Worm (Caenorhabditis elegans) whole organism, L3 larva: ENCODE results near the gene D1025.1.

ENCODE experiments used
- R02D3.7 ChIP-seq: fragments of 150-350 bp; optimal IDR thresholded peaks from 2 replicates; lab custom pipeline; 2014; ENCODE audit warnings: missing biosample characterization, missing genetic modification characterization
- ZK546.5 ChIP-seq: sonication (generic microtip); optimal IDR thresholded peaks from 2 replicates; lab custom pipeline; 2017; ENCODE audit warnings: missing biosample characterization, missing genetic modification characterization
- aly-2 ChIP-seq: fragments of 150-350 bp; optimal IDR thresholded peaks from 2 replicates; lab custom pipeline; 2014; ENCODE audit warnings: missing biosample characterization, missing genetic modification characterization
- ama-1 ChIP-seq: fragments of 150-350 bp; optimal IDR thresholded peaks from 2 replicates; lab custom pipeline; 2018
- ceh-16 ChIP-seq: sonication (generic microtip); optimal IDR thresholded peaks from 2 replicates; lab custom pipeline; 2017; ENCODE audit warnings: missing biosample characterization, missing genetic modification characterization
- ceh-28 ChIP-seq: fragments of 150-350 bp; optimal IDR thresholded peaks from 2 replicates; lab custom pipeline; 2014; ENCODE audit warnings: missing biosample characterization, missing genetic modification reagents, missing genetic modification characterization
- ceh-82 ChIP-seq: fragments of 150-350 bp; optimal IDR thresholded peaks from 2 replicates; lab custom pipeline; 2014; ENCODE audit warnings: missing biosample characterization, missing genetic modification characterization
- daf-12 ChIP-seq: fragments of 150-350 bp; optimal IDR thresholded peaks from 2 replicates; lab custom pipeline; 2014; ENCODE audit warnings: missing biosample characterization, missing genetic modification reagents, missing genetic modification characterization
- egl-27 ChIP-seq: sonication (generic microtip); optimal IDR thresholded peaks from 4 replicates; lab custom pipeline; 2017; ENCODE audit warnings: missing biosample characterization, missing genetic modification reagents, missing genetic modification characterization
- egl-5 ChIP-seq: fragments of 150-350 bp; optimal IDR thresholded peaks from 2 replicates; lab custom pipeline; 2017; ENCODE audit warnings: missing biosample characterization, missing genetic modification reagents, missing genetic modification characterization, inconsistent platforms
- elt-1 ChIP-seq: fragments of 150-350 bp; optimal IDR thresholded peaks from 2 replicates; lab custom pipeline; 2014; ENCODE audit warnings: missing biosample characterization, missing genetic modification characterization
- elt-2 ChIP-seq: sonication (generic microtip); optimal IDR thresholded peaks from 2 replicates; lab custom pipeline; 2016; ENCODE audit warnings: missing genetic modification reagents, mild to moderate bottlenecking, missing genetic modification characterization, missing compliant biosample characterization
- elt-3 ChIP-seq, 3 experiments: fragments of 150-350 bp in 1 of 3; sonication (generic microtip) in 2 of 3; optimal IDR thresholded peaks; 2 replicates in 2 of 3; 4 replicates in 1 of 3; lab custom pipeline; 2014 to 2017; ENCODE audit warnings: missing biosample characterization in 3 of 3, missing genetic modification characterization in 3 of 3
- eor-1 ChIP-seq, 2 experiments: fragments of 150-350 bp; optimal IDR thresholded peaks; 2 replicates each; lab custom pipeline; 2014 to 2018; ENCODE audit warnings: missing biosample characterization in 2 of 2, missing genetic modification characterization in 2 of 2
- fkh-10 ChIP-seq: sonication (generic microtip); optimal IDR thresholded peaks from 2 replicates; lab custom pipeline; 2017; ENCODE audit warnings: missing biosample characterization, missing genetic modification reagents, missing genetic modification characterization
- fkh-2 ChIP-seq: fragments of 150-350 bp; optimal IDR thresholded peaks from 2 replicates; lab custom pipeline; 2014; ENCODE audit warnings: missing biosample characterization, missing genetic modification reagents, missing genetic modification characterization
- fos-1 ChIP-seq: fragments of 150-350 bp; optimal IDR thresholded peaks from 2 replicates; lab custom pipeline; 2014; ENCODE audit warnings: missing biosample characterization, missing genetic modification characterization
- hmg-11 ChIP-seq: sonication (generic microtip); optimal IDR thresholded peaks from 2 replicates; lab custom pipeline; 2016; ENCODE audit warnings: missing genetic modification characterization, missing compliant biosample characterization
- jun-1 ChIP-seq: fragments of 150-350 bp; optimal IDR thresholded peaks from 2 replicates; lab custom pipeline; 2014; ENCODE audit warnings: missing biosample characterization, missing genetic modification reagents, missing genetic modification characterization
- lin-15B ChIP-seq: fragments of 150-350 bp; optimal IDR thresholded peaks from 2 replicates; lab custom pipeline; 2014; ENCODE audit warnings: missing biosample characterization, missing genetic modification characterization
- lin-39 ChIP-seq: fragments of 150-350 bp; optimal IDR thresholded peaks from 2 replicates; lab custom pipeline; 2018; ENCODE audit warnings: missing biosample characterization, missing genetic modification reagents, missing genetic modification characterization
- lsy-12 ChIP-seq: sonication (generic microtip); optimal IDR thresholded peaks from 2 replicates; lab custom pipeline; 2016; ENCODE audit warnings: mild to moderate bottlenecking, missing genetic modification characterization, missing compliant biosample characterization
- mdl-1 ChIP-seq: fragments of 150-350 bp; optimal IDR thresholded peaks from 2 replicates; lab custom pipeline; 2014; ENCODE audit warnings: missing biosample characterization, missing genetic modification characterization
- mml-1 ChIP-seq: fragments of 150-350 bp; sonication (generic microtip); optimal IDR thresholded peaks from 3 replicates; lab custom pipeline; 2014; ENCODE audit warnings: missing biosample characterization, missing genetic modification characterization
- nfya-1 ChIP-seq: sonication (generic microtip); optimal IDR thresholded peaks from 2 replicates; lab custom pipeline; 2017; ENCODE audit warnings: missing genetic modification characterization, mild to moderate bottlenecking, missing compliant biosample characterization, antibody characterized with exemption, moderate library complexity; ENCODE audit not compliant: insufficient read depth
- nhr-11 ChIP-seq: fragments of 150-350 bp; optimal IDR thresholded peaks from 2 replicates; lab custom pipeline; 2014; ENCODE audit warnings: missing biosample characterization, missing genetic modification characterization
- nhr-12 ChIP-seq: fragments of 150-350 bp; optimal IDR thresholded peaks from 2 replicates; lab custom pipeline; 2014; ENCODE audit warnings: missing biosample characterization, missing genetic modification characterization
- nhr-23 ChIP-seq: fragments of 150-350 bp; optimal IDR thresholded peaks from 2 replicates; lab custom pipeline; 2014; ENCODE audit warnings: missing biosample characterization, missing genetic modification reagents, missing genetic modification characterization
- nhr-237 ChIP-seq: fragments of 150-350 bp; optimal IDR thresholded peaks from 2 replicates; lab custom pipeline; 2014; ENCODE audit warnings: missing biosample characterization, missing genetic modification characterization
- nhr-25 ChIP-seq: sonication (generic microtip); optimal IDR thresholded peaks from 2 replicates; lab custom pipeline; 2017; ENCODE audit warnings: missing biosample characterization, missing genetic modification characterization
- nhr-28 ChIP-seq: fragments of 150-350 bp; optimal IDR thresholded peaks from 2 replicates; lab custom pipeline; 2014; ENCODE audit warnings: missing biosample characterization, missing genetic modification characterization
- nhr-43 ChIP-seq: sonication (generic microtip); optimal IDR thresholded peaks from 2 replicates; lab custom pipeline; 2016; ENCODE audit warnings: mild to moderate bottlenecking, missing genetic modification characterization, missing compliant biosample characterization; ENCODE audit not compliant: poor library complexity, severe bottlenecking
- nhr-77 ChIP-seq: fragments of 150-350 bp; optimal IDR thresholded peaks from 2 replicates; lab custom pipeline; 2014; ENCODE audit warnings: missing biosample characterization, missing genetic modification characterization
- pha-4 ChIP-seq: fragments of 150-350 bp; optimal IDR thresholded peaks from 2 replicates; lab custom pipeline; 2014; ENCODE audit warnings: missing biosample characterization, missing genetic modification reagents, missing genetic modification characterization
- pqm-1 ChIP-seq: fragments of 150-350 bp; optimal IDR thresholded peaks from 2 replicates; lab custom pipeline; 2017; ENCODE audit warnings: missing biosample characterization, missing genetic modification characterization, inconsistent platforms
- sea-2 ChIP-seq: fragments of 150-350 bp; sonication (generic microtip); optimal IDR thresholded peaks from 4 replicates; lab custom pipeline; 2014; ENCODE audit warnings: missing biosample characterization, missing genetic modification reagents, missing genetic modification characterization
- skn-1 ChIP-seq: fragments of 150-350 bp; optimal IDR thresholded peaks from 2 replicates; lab custom pipeline; 2014; ENCODE audit warnings: missing biosample characterization, missing genetic modification characterization
- snpc-4 ChIP-seq: fragments of 150-350 bp; optimal IDR thresholded peaks from 2 replicates; lab custom pipeline; 2014; ENCODE audit warnings: missing biosample characterization, missing genetic modification characterization
- tbx-2 ChIP-seq: sonication (generic microtip); optimal IDR thresholded peaks from 2 replicates; lab custom pipeline; 2016; ENCODE audit warnings: mild to moderate bottlenecking, missing genetic modification characterization, missing compliant biosample characterization
- unc-39 ChIP-seq: sonication (generic microtip); optimal IDR thresholded peaks from 4 replicates; lab custom pipeline; 2017; ENCODE audit warnings: missing biosample characterization, missing genetic modification characterization
- unc-62 ChIP-seq: fragments of 150-350 bp; sonication (generic microtip); optimal IDR thresholded peaks from 4 replicates; lab custom pipeline; 2014; ENCODE audit warnings: missing biosample characterization, missing genetic modification reagents, missing genetic modification characterization
- zag-1 ChIP-seq: fragments of 150-350 bp; optimal IDR thresholded peaks from 2 replicates; lab custom pipeline; 2014; ENCODE audit warnings: missing biosample characterization, missing genetic modification characterization
- ztf-11 ChIP-seq: fragments of 150-350 bp; optimal IDR thresholded peaks from 2 replicates; lab custom pipeline; 2014; ENCODE audit warnings: missing biosample characterization, missing genetic modification characterization
- ztf-4 ChIP-seq: fragments of 150-350 bp; optimal IDR thresholded peaks from 2 replicates; lab custom pipeline; 2014; ENCODE audit warnings: missing biosample characterization, missing genetic modification characterization

D1025.1 gene

ce11 chrX:14486503-14486902 lies 34.1 kb upstream of the D1025.1 start:
- TF ChIP-seq ama-1 (lab: Kevin White, UChicago) = no peak
- no peak for TF ChIP-seq ceh-28 (tag; lab: Kevin White, UChicago)
- TF ChIP-seq mdl-1 (tag; lab: Kevin White, UChicago) = no peak
- no peak for TF ChIP-seq fkh-10 (GFP tag; lab: Kevin White, UChicago)
- TF ChIP-seq nhr-28 (tag; lab: Kevin White, UChicago) = no peak
- TF ChIP-seq sea-2 (GFP tag; lab: Kevin White, UChicago) = no peak
- no peak for TF ChIP-seq unc-62 (GFP tag; lab: Kevin White, UChicago)
- TF ChIP-seq ztf-11 (tag; lab: Kevin White, UChicago) = no peak
- TF ChIP-seq nhr-25 = no peak
- no peak for TF ChIP-seq lsy-12 (tag; lab: Kevin White, UChicago)
- TF ChIP-seq zag-1 (tag; lab: Kevin White, UChicago) = no peak
- no peak for TF ChIP-seq nhr-237 (tag; lab: Kevin White, UChicago)
- TF ChIP-seq elt-1 = no peak
- no peak for TF ChIP-seq ceh-82 (tag; lab: Kevin White, UChicago)
- no peak for TF ChIP-seq nhr-11 (tag; lab: Kevin White, UChicago)
- no peak for TF ChIP-seq ztf-4
- TF ChIP-seq hmg-11 = no peak
- no peak for TF ChIP-seq nfya-1 (tag; lab: Kevin White, UChicago)
- TF ChIP-seq eor-1 (tag; optimal IDR thresholded peaks at IDR 0.05; lab: Kevin White, UChicago) = no peak
- no peak for TF ChIP-seq R02D3.7 (tag; lab: Kevin White, UChicago)

- TF ChIP-seq ztf-11 (tag; lab: Kevin White, UChicago) (no peak), nhr-25 (peak; percentile 68), elt-1 (peak; percentile 29)
These were observed 33.2 kb upstream of the D1025.1 start for ce11 chrX:14487333-14487732.

- no peak for TF ChIP-seq ceh-16 (tag; lab: Kevin White, UChicago)
- TF ChIP-seq nhr-12 (tag; lab: Kevin White, UChicago) = no peak
- TF ChIP-seq elt-1 = peak; percentile 66
- no peak for TF ChIP-seq R02D3.7 (tag; lab: Kevin White, UChicago)
- no peak for TF ChIP-seq snpc-4 (tag; lab: Kevin White, UChicago)
- peak; percentile 25 for TF ChIP-seq lin-39 (tag; lab: Kevin White, UChicago)
- TF ChIP-seq nhr-43 = no peak
These were observed 32.7 kb upstream of the D1025.1 start for ce11 chrX:14487832-14488231.

- peak; percentile 59 for TF ChIP-seq elt-2 (tag; lab: Kevin White, UChicago)
- peak in 1 of 3 experiments; percentile 10 for TF ChIP-seq elt-3 (tag; optimal IDR thresholded peaks at IDR 0.05; lab: Kevin White, UChicago)
- no peak for TF ChIP-seq ceh-28 (tag; lab: Kevin White, UChicago)
- no peak for TF ChIP-seq eor-1 (tag; optimal IDR thresholded peaks at IDR 0.05; lab: Kevin White, UChicago)
- TF ChIP-seq skn-1 = peak; percentile 82
- TF ChIP-seq nhr-43 = peak; percentile 60
- TF ChIP-seq egl-27 (tag; lab: Kevin White, UChicago) = peak; percentile 49
- TF ChIP-seq daf-12 = no peak
- no peak for TF ChIP-seq nhr-11 (tag; lab: Kevin White, UChicago)
- TF ChIP-seq lsy-12 (tag; lab: Kevin White, UChicago) = peak; percentile 75
- no peak for TF ChIP-seq nhr-237 (tag; lab: Kevin White, UChicago)
- no peak for TF ChIP-seq ztf-4
- TF ChIP-seq mdl-1 (tag; lab: Kevin White, UChicago) = no peak
- TF ChIP-seq ztf-11 (tag; lab: Kevin White, UChicago) = no peak
- peak; percentile 16 for TF ChIP-seq R02D3.7 (tag; lab: Kevin White, UChicago)
- TF ChIP-seq mml-1 = no peak
- TF ChIP-seq snpc-4 (tag; lab: Kevin White, UChicago) = peak; percentile 33
- no peak for TF ChIP-seq zag-1 (tag; lab: Kevin White, UChicago)
- peak; percentile 56 for TF ChIP-seq hmg-11
- no peak for TF ChIP-seq unc-39
- no peak for TF ChIP-seq fos-1 (tag; lab: Kevin White, UChicago)
- no peak for TF ChIP-seq nhr-12 (tag; lab: Kevin White, UChicago)
- TF ChIP-seq pha-4 (tag; lab: Kevin White, UChicago) = peak; percentile 81
- no peak for TF ChIP-seq ZK546.5 (tag; lab: Kevin White, UChicago)
- no peak for TF ChIP-seq unc-62 (GFP tag; lab: Kevin White, UChicago)
- TF ChIP-seq nhr-25 = peak; percentile 94
- peak; percentile 7 for TF ChIP-seq elt-1
- TF ChIP-seq ama-1 (lab: Kevin White, UChicago) = peak; percentile 91
- no peak for TF ChIP-seq ceh-16 (tag; lab: Kevin White, UChicago)
- TF ChIP-seq pqm-1 (tag; lab: Kevin White, UChicago) = no peak
- no peak for TF ChIP-seq lin-15B
- TF ChIP-seq egl-5 (tag; lab: Kevin White, UChicago) = no peak
- no peak for TF ChIP-seq nhr-28 (tag; lab: Kevin White, UChicago)
- TF ChIP-seq fkh-2 = no peak
- TF ChIP-seq nfya-1 (tag; lab: Kevin White, UChicago) = peak; percentile 72
- peak; percentile 92 for TF ChIP-seq lin-39 (tag; lab: Kevin White, UChicago)
- TF ChIP-seq nhr-23 (tag; lab: Kevin White, UChicago) = peak; percentile 86
- TF ChIP-seq nhr-77 (tag; lab: Kevin White, UChicago) = peak; percentile 3
- peak; percentile 18 for TF ChIP-seq tbx-2
- TF ChIP-seq aly-2 (tag; lab: Kevin White, UChicago) = no peak
- no peak for TF ChIP-seq sea-2 (GFP tag; lab: Kevin White, UChicago)
- TF ChIP-seq jun-1 (tag; lab: Kevin White, UChicago) = peak; percentile 60
These were observed 30.6 kb upstream of the D1025.1 start, which contains the start of gene his-24 for ce11 chrX:14489945-14490344. his-24 (plus strand) TSS chrX:14490094.
